Worm (Caenorhabditis elegans): Measurements from ENCODE around the gene Y44A6D.1.
A peak's percentile ranks its signal among the peaks of the same experiment; 100 is the strongest.

- TF ChIP-seq Y22D7AL.16 (tag; optimal IDR thresholded peaks at IDR 0.05) = no peak
- TF ChIP-seq ama-1 (optimal IDR thresholded peaks at IDR 0.05) = no peak
- no peak for TF ChIP-seq C38D4.7 (GFP tag; optimal IDR thresholded peaks at IDR 0.05)
- TF ChIP-seq ceh-18 (tag; optimal IDR thresholded peaks at IDR 0.05) = peak; percentile 20
- no peak for TF ChIP-seq dmd-4 (tag; optimal IDR thresholded peaks at IDR 0.05; ENCODE audit: borderline replicate concordance)
- no peak for TF ChIP-seq sox-4 (tag; optimal IDR thresholded peaks at IDR 0.05)
- no peak for TF ChIP-seq ceh-9 (tag; optimal IDR thresholded peaks at IDR 0.05)
- TF ChIP-seq C08G9.2 (tag; optimal IDR thresholded peaks at IDR 0.05) = no peak
- TF ChIP-seq fax-1 (tag; optimal IDR thresholded peaks at IDR 0.05) = no peak
- TF ChIP-seq eyg-1 (tag; optimal IDR thresholded peaks at IDR 0.05) = no peak
- no peak for TF ChIP-seq pag-3 (tag; optimal IDR thresholded peaks at IDR 0.05; ENCODE audit: borderline replicate concordance)
- TF ChIP-seq fkh-10 (GFP tag; optimal IDR thresholded peaks at IDR 0.05) = no peak
These were observed 7.6 kb downstream of the Y44A6D.1 start for ce11 chrV:20782188-20782587.
